Worm (Caenorhabditis elegans) whole organism, early embryonic: ENCODE results near the gene twk-5.

Experiments
- F13C5.2 ChIP-seq: sonication (generic microtip); optimal IDR thresholded peaks from 2 replicates; lab custom pipeline; 2017; ENCODE audit warnings: mild to moderate bottlenecking, missing genetic modification characterization, inconsistent platforms, missing compliant biosample characterization
- aly-1 ChIP-seq: sonication (generic microtip); optimal IDR thresholded peaks from 2 replicates; lab custom pipeline; 2016; ENCODE audit warnings: missing genetic modification characterization, missing compliant biosample characterization
- ama-1 ChIP-seq: fragments of 150-350 bp; optimal IDR thresholded peaks from 2 replicates; lab custom pipeline; 2014
- ceh-36 ChIP-seq: sonication (generic microtip); optimal IDR thresholded peaks from 2 replicates; lab custom pipeline; 2016; ENCODE audit warnings: missing genetic modification characterization, inconsistent platforms, missing compliant biosample characterization
- tbx-11 ChIP-seq: fragments of 200-800 bp; sonication (Bioruptor generic); IDR thresholded peaks from 2 replicates; pipeline ENCODE4 v1.3.6; 2022; ENCODE audit warnings: missing genetic modification characterization, missing compliant biosample characterization

ce11 chrII:11463899-11464298, 21.2 kb downstream of the twk-5 start:
- no peak for TF ChIP-seq ama-1 (lab: Kevin White, UChicago)
- no peak for TF ChIP-seq aly-1
- no peak for TF ChIP-seq ceh-36 (tag; lab: Kevin White, UChicago)
- no peak for TF ChIP-seq tbx-11 (GFP tag; lab: Robert Waterston, UW)
- TF ChIP-seq F13C5.2: no peak
